ENCODE assay signal across 5 worm cellular contexts in the genomic region with DNA sequence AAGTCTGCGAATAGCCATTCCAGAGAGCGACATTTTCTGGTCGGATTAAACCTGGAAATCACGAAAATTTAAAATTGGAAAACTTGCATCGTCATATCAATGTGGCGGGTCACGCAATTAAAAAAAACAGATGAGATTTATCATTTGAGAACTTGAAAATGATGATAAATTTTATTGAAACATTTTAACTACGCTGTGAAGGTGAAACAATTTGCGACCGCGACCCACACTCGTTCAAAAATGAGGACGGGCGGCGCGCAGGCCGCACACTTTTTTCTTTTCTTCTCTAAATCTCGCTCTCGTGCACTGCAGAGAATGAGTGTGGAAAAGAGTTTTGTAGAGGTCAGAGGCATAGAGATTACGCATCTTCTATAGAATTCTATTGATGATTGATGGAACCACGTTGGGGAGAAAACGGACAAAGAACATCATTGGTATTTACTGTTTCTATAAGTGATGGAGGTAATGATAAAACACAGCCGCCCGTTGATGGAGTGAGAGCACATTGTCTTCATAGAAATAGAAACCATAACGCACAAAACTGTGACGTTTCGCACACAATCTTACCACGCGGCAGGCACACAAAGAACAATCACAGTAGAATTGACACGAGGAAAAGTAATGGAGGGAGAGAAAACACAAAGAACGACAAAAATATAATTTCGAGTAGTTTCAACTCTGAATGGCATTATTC.
TF ChIP-seq lines count a peak whose summit lies in the region.

A gene (minus strand): TSS at position 51 of the 694 bp plus-strand sequence.

TF ChIP-seq in whole organism, L1 larva, 84 proteins besides CTCF, POLR2A, EP300 and RAD21 (continues in another document):
- TF ChIP-seq elt-3 (tag; optimal IDR thresholded peaks at IDR 0.05; lab: Kevin White, UChicago) = peak in 5 of 6 experiments; percentile 18 to 68 (median 66)
- TF ChIP-seq lin-14 (GFP tag; optimal IDR thresholded peaks at IDR 0.05; lab: Kevin White, UChicago) = peak; percentile 97
- TF ChIP-seq isw-1 (GFP tag; IDR thresholded peaks at IDR 0.05; lab: Robert Waterston, UW) = no peak
- peak; percentile 85 for TF ChIP-seq rnt-1 (tag; optimal IDR thresholded peaks at IDR 0.05; lab: Kevin White, UChicago)
- TF ChIP-seq pqm-1 (tag; optimal IDR thresholded peaks at IDR 0.05; lab: Kevin White, UChicago) = no peak
- TF ChIP-seq fkh-10 (GFP tag; optimal IDR thresholded peaks at IDR 0.05; lab: Kevin White, UChicago) = peak; percentile 23
- peak; percentile 41 to 60 (median 53) for TF ChIP-seq dpl-1 (GFP tag; optimal IDR thresholded peaks at IDR 0.05; lab: Kevin White, UChicago)
- TF ChIP-seq unc-130 (tag; optimal IDR thresholded peaks at IDR 0.05; lab: Kevin White, UChicago) = peak; percentile 87
- peak; percentile 72 to 73 for TF ChIP-seq efl-1 (optimal IDR thresholded peaks at IDR 0.05; lab: Kevin White, UChicago)
- TF ChIP-seq efl-1 (GFP tag; optimal IDR thresholded peaks at IDR 0.05 in 1 of 2; lab: Kevin White, UChicago) = peak; percentile 50 to 93
- no peak for TF ChIP-seq hlh-17 (GFP tag; optimal IDR thresholded peaks at IDR 0.05; lab: Kevin White, UChicago; ENCODE audit: borderline replicate concordance)
- no peak for TF ChIP-seq Y116A8C.19 (tag; optimal IDR thresholded peaks at IDR 0.05; lab: Kevin White, UChicago; ENCODE audit: borderline replicate concordance)
- TF ChIP-seq mef-2 (tag; optimal IDR thresholded peaks at IDR 0.05; lab: Kevin White, UChicago) = peak; percentile 34
- TF ChIP-seq ztf-4 (tag; optimal IDR thresholded peaks at IDR 0.05; lab: Kevin White, UChicago) = peak; percentile 64
- peak; percentile 92 for TF ChIP-seq nhr-20 (tag; optimal IDR thresholded peaks at IDR 0.05; lab: Kevin White, UChicago)

TF ChIP-seq in whole organism, L3 larva, 47 proteins besides CTCF, POLR2A, EP300 and RAD21 (continues in another document):
- no peak for TF ChIP-seq nhr-77 (tag; optimal IDR thresholded peaks at IDR 0.05; lab: Kevin White, UChicago)
- no peak for TF ChIP-seq ceh-16 (tag; optimal IDR thresholded peaks at IDR 0.05; lab: Kevin White, UChicago)
- no peak for TF ChIP-seq egl-5 (tag; optimal IDR thresholded peaks at IDR 0.05; lab: Kevin White, UChicago)
- TF ChIP-seq nhr-43 (tag; optimal IDR thresholded peaks at IDR 0.05; lab: Kevin White, UChicago; ENCODE audit: poor library complexity, severe bottlenecking) = peak; percentile 36
- TF ChIP-seq pha-4 (tag; optimal IDR thresholded peaks at IDR 0.05; lab: Kevin White, UChicago) = peak; percentile 90
- no peak for TF ChIP-seq ceh-9 (tag; optimal IDR thresholded peaks at IDR 0.05; lab: Kevin White, UChicago)
- TF ChIP-seq mdl-1 (tag; optimal IDR thresholded peaks at IDR 0.05; lab: Kevin White, UChicago) = peak; percentile 53
- no peak for TF ChIP-seq fkh-10 (GFP tag; optimal IDR thresholded peaks at IDR 0.05; lab: Kevin White, UChicago)
- peak; percentile 92 for TF ChIP-seq lin-15B (tag; optimal IDR thresholded peaks at IDR 0.05; lab: Kevin White, UChicago)
- TF ChIP-seq nhr-11 (tag; optimal IDR thresholded peaks at IDR 0.05; lab: Kevin White, UChicago) = peak; percentile 11
- TF ChIP-seq daf-12 (tag; optimal IDR thresholded peaks at IDR 0.05; lab: Kevin White, UChicago) = no peak
- TF ChIP-seq lin-39 (tag; optimal IDR thresholded peaks at IDR 0.05; lab: Kevin White, UChicago) = peak; percentile 87
- peak; percentile 50 for TF ChIP-seq R02D3.7 (tag; optimal IDR thresholded peaks at IDR 0.05; lab: Kevin White, UChicago)
- peak; percentile 91 for TF ChIP-seq nhr-25 (tag; optimal IDR thresholded peaks at IDR 0.05; lab: Kevin White, UChicago)
- no peak for TF ChIP-seq aly-2 (tag; optimal IDR thresholded peaks at IDR 0.05; lab: Kevin White, UChicago)
- TF ChIP-seq unc-39 (tag; optimal IDR thresholded peaks at IDR 0.05; lab: Kevin White, UChicago) = no peak
- peak; percentile 36 for TF ChIP-seq unc-62 (GFP tag; optimal IDR thresholded peaks at IDR 0.05; lab: Kevin White, UChicago)

TF ChIP-seq in whole organism, early embryonic, 17 proteins besides CTCF, POLR2A, EP300 and RAD21:
- TF ChIP-seq hmg-4 (GFP tag; optimal IDR thresholded peaks at IDR 0.05; lab: Kevin White, UChicago) (no peak), aly-1 (tag; optimal IDR thresholded peaks at IDR 0.05; lab: Kevin White, UChicago) (peak; percentile 28), ceh-13 (GFP tag; optimal IDR thresholded peaks at IDR 0.05; lab: Kevin White, UChicago) (no peak), ets-7 (tag; optimal IDR thresholded peaks at IDR 0.05; lab: Kevin White, UChicago) (no peak), sea-1 (GFP tag; conservative IDR thresholded peaks at IDR 0.05; lab: Robert Waterston, UW) (no peak), tbx-11 (GFP tag; IDR thresholded peaks at IDR 0.05; lab: Robert Waterston, UW) (no peak)

TF ChIP-seq in whole organism, midembryonic, 9 proteins besides CTCF, POLR2A, EP300 and RAD21:
- TF ChIP-seq cog-1 (tag; optimal IDR thresholded peaks at IDR 0.05; lab: Kevin White, UChicago) = peak; percentile 19
- TF ChIP-seq tab-1 (GFP tag; IDR thresholded peaks at IDR 0.05; lab: Robert Waterston, UW) = no peak

TF ChIP-seq in whole organism, young adult, 124 proteins besides CTCF, POLR2A, EP300 and RAD21 (continues in another document):
- TF ChIP-seq snpc-3.4 (tag; optimal IDR thresholded peaks at IDR 0.05; lab: Kevin White, UChicago) (peak; percentile 7), ZK185.1 (tag; optimal IDR thresholded peaks at IDR 0.05; lab: Kevin White, UChicago; ENCODE audit: poor library complexity, severe bottlenecking) (peak; percentile 63), ztf-18 (tag; optimal IDR thresholded peaks at IDR 0.05; lab: Kevin White, UChicago) (peak; percentile 54), nhr-80 (tag; optimal IDR thresholded peaks at IDR 0.05; lab: Kevin White, UChicago) (peak; percentile 95), xnd-1 (tag; optimal IDR thresholded peaks at IDR 0.05; lab: Kevin White, UChicago) (no peak), F22D6.2 (tag; optimal IDR thresholded peaks at IDR 0.05; lab: Kevin White, UChicago) (peak; percentile 75), hmg-20 (GFP tag; IDR thresholded peaks at IDR 0.05; lab: Robert Waterston, UW) (no peak), ztf-28 (GFP tag; IDR thresholded peaks at IDR 0.05; lab: Robert Waterston, UW) (no peak), F49E8.2 (tag; optimal IDR thresholded peaks at IDR 0.05; lab: Kevin White, UChicago; ENCODE audit: insufficient read depth) (peak; percentile 23), cebp-1 (GFP tag; IDR thresholded peaks at IDR 0.05; lab: Robert Waterston, UW) (no peak), cebp-1 (tag; optimal IDR thresholded peaks at IDR 0.05; lab: Kevin White, UChicago) (peak; percentile 73), lin-40 (tag; optimal IDR thresholded peaks at IDR 0.05; lab: Kevin White, UChicago) (peak; percentile 73), nhr-90 (tag; optimal IDR thresholded peaks at IDR 0.05; lab: Kevin White, UChicago) (peak; percentile 63), snpc-4 (GFP tag; optimal IDR thresholded peaks at IDR 0.05; lab: Kevin White, UChicago) (peak; percentile 60), snpc-4 (tag; optimal IDR thresholded peaks at IDR 0.05; lab: Kevin White, UChicago) (peak in 3 of 4 experiments; percentile 57 to 62 (median 61)), ztf-3 (GFP tag; optimal IDR thresholded peaks at IDR 0.05; lab: Kevin White, UChicago) (no peak), attf-5 (GFP tag; optimal IDR thresholded peaks at IDR 0.05; lab: Kevin White, UChicago) (peak; percentile 92), F33H1.4 (GFP tag; IDR thresholded peaks at IDR 0.05; lab: Robert Waterston, UW) (no peak), B0035.1 (tag; optimal IDR thresholded peaks at IDR 0.05; lab: Kevin White, UChicago) (peak; percentile 49), F10E7.11 (tag; optimal IDR thresholded peaks at IDR 0.05; lab: Kevin White, UChicago) (peak; percentile 32), lag-1 (GFP tag; IDR thresholded peaks at IDR 0.05; lab: Robert Waterston, UW) (no peak), ztf-22 (GFP tag; optimal IDR thresholded peaks at IDR 0.05; lab: Kevin White, UChicago) (peak; percentile 52), D2030.7 (GFP tag; IDR thresholded peaks at IDR 0.05; lab: Robert Waterston, UW) (no peak), F23B12.7 (tag; optimal IDR thresholded peaks at IDR 0.05; lab: Kevin White, UChicago; ENCODE audit: insufficient read depth) (peak; percentile 57), tbp1 (GFP tag; optimal IDR thresholded peaks at IDR 0.05; lab: Kevin White, UChicago) (peak; percentile 59), mes-4 (tag; optimal IDR thresholded peaks at IDR 0.05; lab: Kevin White, UChicago) (no peak), die-1 (tag; optimal IDR thresholded peaks at IDR 0.05; lab: Kevin White, UChicago) (peak; percentile 36), repo-1 (tag; optimal IDR thresholded peaks at IDR 0.05; lab: Kevin White, UChicago) (peak; percentile 6), nfya-1 (tag; optimal IDR thresholded peaks at IDR 0.05; lab: Kevin White, UChicago; ENCODE audit: borderline replicate concordance, insufficient read depth) (no peak), Y95B8A.8 (GFP tag; IDR thresholded peaks at IDR 0.05; lab: Robert Waterston, UW) (no peak), chd-7 (tag; optimal IDR thresholded peaks at IDR 0.05; lab: Kevin White, UChicago) (peak; percentile 37), unc-62 (GFP tag; optimal IDR thresholded peaks at IDR 0.05; lab: Kevin White, UChicago) (peak; percentile 55), madf-8 (GFP tag; conservative IDR thresholded peaks at IDR 0.05; lab: Robert Waterston, UW) (no peak), ztf-26 (tag; optimal IDR thresholded peaks at IDR 0.05; lab: Kevin White, UChicago) (peak; percentile 7), sptf-2 (GFP tag; optimal IDR thresholded peaks at IDR 0.05; lab: Kevin White, UChicago) (no peak), ceh-79 (tag; optimal IDR thresholded peaks at IDR 0.05; lab: Kevin White, UChicago) (peak; percentile 19), lin-54 (GFP tag; optimal IDR thresholded peaks at IDR 0.05; lab: Kevin White, UChicago) (peak; percentile 57), T26A5.8 (tag; optimal IDR thresholded peaks at IDR 0.05; lab: Kevin White, UChicago) (no peak), let-607 (tag; optimal IDR thresholded peaks at IDR 0.05; lab: Kevin White, UChicago) (peak; percentile 63 to 91), efl-1 (GFP tag; optimal IDR thresholded peaks at IDR 0.05; lab: Kevin White, UChicago) (peak; percentile 41), madf-10 (tag; optimal IDR thresholded peaks at IDR 0.05; lab: Kevin White, UChicago) (peak; percentile 61), gei-17 (GFP tag; optimal IDR thresholded peaks at IDR 0.05; lab: Kevin White, UChicago) (no peak), tlf-1 (GFP tag; optimal IDR thresholded peaks at IDR 0.05; lab: Kevin White, UChicago) (peak; percentile 71), egl-44 (GFP tag; IDR thresholded peaks at IDR 0.05; lab: Robert Waterston, UW) (no peak), F52B5.7 (tag; optimal IDR thresholded peaks at IDR 0.05; lab: Kevin White, UChicago) (no peak), him-1 (tag; optimal IDR thresholded peaks at IDR 0.05; lab: Kevin White, UChicago) (no peak)
